Worm (Caenorhabditis elegans) whole organism, L1 larva: Measurements from ENCODE around the gene T01E8.8.

Experiments
- ama-1 ChIP-seq: fragments of 150-350 bp; optimal IDR thresholded peaks from 2 replicates; lab custom pipeline; 2014
- elt-3 ChIP-seq, 6 experiments: fragments of 150-350 bp in 1 of 6; sonication (generic microtip); optimal IDR thresholded peaks; 2 replicates each; lab custom pipeline; 2017 to 2018; ENCODE audit warnings: missing biosample characterization in 6 of 6, missing genetic modification characterization in 6 of 6, inconsistent platforms in 1 of 6
- lin-39 ChIP-seq: fragments of 150-350 bp; optimal IDR thresholded peaks from 2 replicates; lab custom pipeline; 2014; ENCODE audit warnings: missing biosample characterization, missing genetic modification reagents, missing genetic modification characterization
- nhr-85 ChIP-seq: sonication (generic microtip); peaks from one replicate; lab custom pipeline; 2016; ENCODE audit warnings: missing genetic modification characterization, inconsistent platforms, missing compliant biosample characterization
- pag-3 ChIP-seq: sonication (generic microtip); optimal IDR thresholded peaks from 2 replicates; lab custom pipeline; 2017; ENCODE audit warnings: missing genetic modification characterization, mild to moderate bottlenecking, missing compliant biosample characterization, antibody characterized with exemption, borderline replicate concordance; ENCODE audit not compliant: insufficient read depth
- skn-1 ChIP-seq: fragments of 150-350 bp; optimal IDR thresholded peaks from 2 replicates; lab custom pipeline; 2014; ENCODE audit warnings: missing biosample characterization, missing genetic modification characterization
- sptf-1 ChIP-seq: fragments of 150-350 bp; optimal IDR thresholded peaks from 2 replicates; lab custom pipeline; 2014; ENCODE audit warnings: missing biosample characterization, missing genetic modification characterization
- ztf-11 ChIP-seq, 2 experiments: sonication (generic microtip); optimal IDR thresholded peaks; 2 replicates each; lab custom pipeline; 2016 to 2017; ENCODE audit warnings: missing genetic modification characterization in 2 of 2, missing biosample characterization in 1 of 2, missing compliant biosample characterization in 1 of 2

DNA sequence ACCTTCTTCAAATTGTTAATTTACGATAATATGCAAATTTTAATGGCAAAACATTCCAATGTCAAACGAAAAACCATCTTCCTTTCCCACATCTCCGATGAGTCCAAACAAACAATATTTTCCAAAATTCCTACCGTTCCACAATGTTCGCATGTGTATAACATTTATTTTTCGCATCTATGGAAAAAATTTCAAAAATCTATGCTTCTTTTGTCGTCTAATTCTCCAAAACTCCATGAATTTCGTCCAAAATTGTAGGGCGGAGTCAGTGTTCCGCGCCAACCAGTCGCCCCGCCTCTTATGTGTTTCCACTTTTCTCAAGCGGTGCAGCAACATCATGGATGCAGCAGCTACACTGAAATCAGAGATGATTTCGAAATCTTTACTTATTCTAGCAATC, at the start of gene T01E8.8:
- TF ChIP-seq ama-1 (lab: Kevin White, UChicago), result no peak
- TF ChIP-seq elt-3 (tag; optimal IDR thresholded peaks at IDR 0.05; lab: Kevin White, UChicago), result no peak
- no peak for TF ChIP-seq ztf-11 (tag; optimal IDR thresholded peaks at IDR 0.05; lab: Kevin White, UChicago)
- TF ChIP-seq pag-3 (tag; lab: Kevin White, UChicago), result no peak
- TF ChIP-seq skn-1 (tag; lab: Kevin White, UChicago), result no peak
- no peak for TF ChIP-seq lin-39 (tag; lab: Kevin White, UChicago)
- TF ChIP-seq nhr-85 (tag; lab: Kevin White, UChicago), result no peak
- TF ChIP-seq sptf-1 (tag; lab: Kevin White, UChicago), result no peak
